Fruit fly (Drosophila melanogaster) whole organism, embryonic: ENCODE data around the gene CG1632.

Experiments
- ATbp ChIP-seq: fragments of 200-800 bp; sonication (Bioruptor generic); optimal IDR thresholded peaks from 2 replicates; lab custom pipeline; 2017; ENCODE audit warnings: missing biosample characterization, mild to moderate bottlenecking, missing genetic modification characterization, missing genetic modification reagents
- C15 ChIP-seq: fragments of 200-800 bp; sonication (Bioruptor generic); IDR thresholded peaks from 3 replicates; pipeline ENCODE4 v1.3.6; 2022; ENCODE audit warnings: missing biosample characterization, missing genetic modification characterization
- CG10147 ChIP-seq: fragments of 200-800 bp; sonication (Bioruptor generic); optimal IDR thresholded peaks from 2 replicates; lab custom pipeline; 2019; ENCODE audit warnings: missing biosample characterization, mild to moderate bottlenecking, missing genetic modification characterization, moderate library complexity
- CG10274 ChIP-seq: fragments of 200-800 bp; sonication (Bioruptor generic); optimal IDR thresholded peaks from 3 replicates; lab custom pipeline; 2017; ENCODE audit warnings: missing biosample characterization, mild to moderate bottlenecking, missing genetic modification characterization
- CG10321 ChIP-seq: fragments of 200-800 bp; sonication (Bioruptor generic); IDR thresholded peaks from 2 replicates; pipeline ENCODE4 v1.3.6; 2022; ENCODE audit warnings: missing biosample characterization, missing genetic modification characterization
- CG10654 ChIP-seq: fragments of 200-800 bp; sonication (Bioruptor generic); optimal IDR thresholded peaks from 2 replicates; lab custom pipeline; 2016; ENCODE audit warnings: missing biosample characterization, missing genetic modification characterization
- CG12071 ChIP-seq: fragments of 200-800 bp; sonication (Bioruptor generic); optimal IDR thresholded peaks from 3 replicates; lab custom pipeline; 2018; ENCODE audit warnings: missing biosample characterization, mild to moderate bottlenecking, missing genetic modification characterization
- CG15601 ChIP-seq: fragments of 200-800 bp; sonication (Bioruptor generic); optimal IDR thresholded peaks from 3 replicates; lab custom pipeline; 2019; ENCODE audit warnings: missing biosample characterization, mild to moderate bottlenecking, missing genetic modification characterization, moderate library complexity
- CG16813 ChIP-seq: fragments of 200-800 bp; sonication (Bioruptor generic); IDR thresholded peaks from 3 replicates; pipeline ENCODE4 v1.3.6; 2022; ENCODE audit warnings: missing biosample characterization, missing genetic modification characterization; ENCODE audit not compliant: partially characterized antibody
- CG16863 ChIP-seq: fragments of 200-800 bp; sonication (Bioruptor generic); optimal IDR thresholded peaks from 3 replicates; lab custom pipeline; 2016; ENCODE audit warnings: missing biosample characterization, missing genetic modification characterization
- CG1832 ChIP-seq: fragments of 200-800 bp; sonication (Bioruptor generic); optimal IDR thresholded peaks from 2 replicates; lab custom pipeline; 2017; ENCODE audit warnings: missing biosample characterization, mild to moderate bottlenecking, missing genetic modification characterization, inconsistent platforms
- CG3065 ChIP-seq: fragments of 200-800 bp; sonication (Bioruptor generic); optimal IDR thresholded peaks from 2 replicates; lab custom pipeline; 2016; ENCODE audit warnings: missing biosample characterization, missing genetic modification characterization
- CG3847 ChIP-seq: fragments of 200-800 bp; sonication (Bioruptor generic); IDR thresholded peaks from 2 replicates; pipeline ENCODE4 v1.3.6; 2022; ENCODE audit warnings: missing biosample characterization, missing genetic modification characterization
- CG4617 ChIP-seq: fragments of 200-800 bp; sonication (Bioruptor generic); optimal IDR thresholded peaks from 3 replicates; lab custom pipeline; 2016; ENCODE audit warnings: missing biosample characterization, missing genetic modification characterization, borderline replicate concordance
- CG4707 ChIP-seq: fragments of 200-800 bp; sonication (Bioruptor generic); optimal IDR thresholded peaks from 2 replicates; lab custom pipeline; 2018; ENCODE audit warnings: missing biosample characterization, mild to moderate bottlenecking, missing genetic modification characterization, moderate library complexity
- CG6272 ChIP-seq: fragments of 200-800 bp; sonication (Bioruptor generic); IDR thresholded peaks from 2 replicates; pipeline ENCODE4 v1.3.6; 2022; ENCODE audit warnings: missing biosample characterization, missing genetic modification characterization
- CG8281 ChIP-seq: fragments of 200-800 bp; sonication (Bioruptor generic); optimal IDR thresholded peaks from 2 replicates; lab custom pipeline; 2018; ENCODE audit warnings: missing biosample characterization, mild to moderate bottlenecking, missing genetic modification characterization, moderate library complexity
- CG8478 ChIP-seq: fragments of >200 bp; optimal IDR thresholded peaks from 2 replicates; lab custom pipeline; 2018
- CG8944 ChIP-seq: fragments of 200-800 bp; sonication (Bioruptor generic); optimal IDR thresholded peaks from 3 replicates; lab custom pipeline; 2016; ENCODE audit warnings: missing biosample characterization, missing genetic modification characterization
- CoRest ChIP-seq: fragments of 200-800 bp; sonication (Bioruptor generic); optimal IDR thresholded peaks from 3 replicates; lab custom pipeline; 2018; ENCODE audit warnings: missing biosample characterization, mild to moderate bottlenecking, missing genetic modification characterization, moderate library complexity
- CrebB ChIP-seq: fragments of 200-800 bp; sonication (Bioruptor generic); optimal IDR thresholded peaks from 3 replicates; lab custom pipeline; 2018; ENCODE audit warnings: missing biosample characterization, mild to moderate bottlenecking, missing genetic modification characterization
- Elba2 ChIP-seq: fragments of 200-800 bp; sonication (Bioruptor generic); optimal IDR thresholded peaks from 3 replicates; lab custom pipeline; 2016; ENCODE audit warnings: missing biosample characterization, missing genetic modification characterization
- Gsc ChIP-seq: fragments of 200-800 bp; sonication (Bioruptor generic); IDR thresholded peaks from 2 replicates; pipeline ENCODE4 v1.3.6; 2022; ENCODE audit warnings: missing biosample characterization, missing genetic modification characterization
- HHEX ChIP-seq: fragments of 200-800 bp; sonication (Bioruptor generic); optimal IDR thresholded peaks from 3 replicates; lab custom pipeline; 2017; ENCODE audit warnings: missing biosample characterization, mild to moderate bottlenecking, missing genetic modification characterization, missing genetic modification reagents
- Lpt ChIP-seq: fragments of >200 bp; optimal IDR thresholded peaks from 2 replicates; lab custom pipeline; 2018; ENCODE audit warnings: missing biosample characterization, missing genetic modification characterization
- MTF-1 ChIP-seq: fragments of 200-800 bp; sonication (Bioruptor generic); optimal IDR thresholded peaks from 2 replicates; lab custom pipeline; 2018; ENCODE audit warnings: missing biosample characterization, mild to moderate bottlenecking, missing genetic modification characterization, borderline replicate concordance
- Mes4 ChIP-seq: fragments of 200-800 bp; sonication (Bioruptor generic); optimal IDR thresholded peaks from 2 replicates; lab custom pipeline; 2016; ENCODE audit warnings: missing biosample characterization, missing genetic modification characterization
- Mrtf ChIP-seq: fragments of 200-800 bp; sonication (Bioruptor generic); IDR thresholded peaks from 3 replicates; pipeline ENCODE4 v1.3.6; 2022; ENCODE audit warnings: missing biosample characterization, missing genetic modification characterization
- NK7.1 ChIP-seq: fragments of 200-800 bp; sonication (Bioruptor generic); optimal IDR thresholded peaks from 3 replicates; lab custom pipeline; 2016; ENCODE audit warnings: missing biosample characterization, missing genetic modification characterization
- Opbp ChIP-seq: fragments of 200-800 bp; sonication (Bioruptor generic); IDR thresholded peaks from 3 replicates; pipeline ENCODE4 v1.3.6; 2022; ENCODE audit warnings: missing biosample characterization, missing genetic modification characterization; ENCODE audit not compliant: partially characterized antibody
- Optix ChIP-seq: fragments of 200-800 bp; sonication (Bioruptor generic); IDR thresholded peaks from 3 replicates; pipeline ENCODE4 v1.3.6; 2022; ENCODE audit warnings: missing biosample characterization, missing genetic modification characterization
- ato ChIP-seq: fragments of 200-800 bp; sonication (Bioruptor generic); IDR thresholded peaks from 2 replicates; pipeline ENCODE4 v1.3.6; 2022; ENCODE audit warnings: missing biosample characterization, missing genetic modification characterization; ENCODE audit not compliant: partially characterized antibody
- da ChIP-seq: fragments of 200-800 bp; sonication (Bioruptor generic); optimal IDR thresholded peaks from 2 replicates; lab custom pipeline; 2016; ENCODE audit warnings: missing biosample characterization, missing genetic modification characterization
- ems ChIP-seq: fragments of 200-800 bp; sonication (Bioruptor generic); optimal IDR thresholded peaks from 3 replicates; lab custom pipeline; 2016; ENCODE audit warnings: missing biosample characterization, missing genetic modification characterization
- fd3F ChIP-seq: fragments of 200-800 bp; sonication (Bioruptor generic); optimal IDR thresholded peaks from 2 replicates; lab custom pipeline; 2018; ENCODE audit warnings: missing biosample characterization, mild to moderate bottlenecking, missing genetic modification characterization, moderate library complexity
- fru ChIP-seq: fragments of >200 bp; optimal IDR thresholded peaks from 2 replicates; lab custom pipeline; 2017
- h ChIP-seq: fragments of >200 bp; optimal IDR thresholded peaks from 2 replicates; lab custom pipeline; 2017
- insv ChIP-seq, 2 experiments: fragments of 200-800 bp; sonication (Bioruptor generic); optimal IDR thresholded peaks; 3 replicates each; lab custom pipeline; 2016 to 2018; ENCODE audit warnings: missing biosample characterization in 2 of 2, missing genetic modification characterization in 2 of 2
- jing ChIP-seq: fragments of 200-800 bp; sonication (Bioruptor generic); optimal IDR thresholded peaks from 2 replicates; lab custom pipeline; 2018; ENCODE audit warnings: missing biosample characterization, mild to moderate bottlenecking, missing genetic modification characterization
- lilli ChIP-seq: fragments of 200-800 bp; sonication (Bioruptor generic); optimal IDR thresholded peaks from 3 replicates; lab custom pipeline; 2016; ENCODE audit warnings: missing biosample characterization, missing genetic modification characterization
- nau ChIP-seq: fragments of 200-800 bp; sonication (Bioruptor generic); optimal IDR thresholded peaks from 3 replicates; lab custom pipeline; 2017; ENCODE audit warnings: missing biosample characterization, mild to moderate bottlenecking, missing genetic modification characterization, missing genetic modification reagents
- nom ChIP-seq: fragments of 200-800 bp; sonication (Bioruptor generic); optimal IDR thresholded peaks from 2 replicates; lab custom pipeline; 2017; ENCODE audit warnings: missing biosample characterization, missing genetic modification characterization, mild to moderate bottlenecking, moderate library complexity, missing genetic modification reagents
- ranshi ChIP-seq: fragments of 200-800 bp; sonication (Bioruptor generic); IDR thresholded peaks from 2 replicates; pipeline ENCODE4 v1.3.6; 2022; ENCODE audit warnings: missing biosample characterization, missing genetic modification characterization
- ro ChIP-seq: fragments of 200-800 bp; sonication (Bioruptor generic); IDR thresholded peaks from 2 replicates; pipeline ENCODE4 v1.3.6; 2022; ENCODE audit warnings: missing biosample characterization, missing genetic modification characterization
- sqz ChIP-seq: fragments of 200-800 bp; sonication (Bioruptor generic); optimal IDR thresholded peaks from 3 replicates; lab custom pipeline; 2018; ENCODE audit warnings: missing biosample characterization, mild to moderate bottlenecking, missing genetic modification characterization
- tin ChIP-seq: fragments of 200-800 bp; sonication (Bioruptor generic); optimal IDR thresholded peaks from 3 replicates; lab custom pipeline; 2016; ENCODE audit warnings: missing biosample characterization, missing genetic modification characterization
- trh ChIP-seq: fragments of 200-800 bp; sonication (Bioruptor generic); optimal IDR thresholded peaks from 2 replicates; lab custom pipeline; 2016; ENCODE audit warnings: missing biosample characterization, missing genetic modification characterization
- unpg ChIP-seq: fragments of 200-800 bp; sonication (Bioruptor generic); optimal IDR thresholded peaks from 3 replicates; lab custom pipeline; 2018; ENCODE audit warnings: missing biosample characterization, mild to moderate bottlenecking, missing genetic modification characterization, moderate library complexity

The CG1632 gene

DNA sequence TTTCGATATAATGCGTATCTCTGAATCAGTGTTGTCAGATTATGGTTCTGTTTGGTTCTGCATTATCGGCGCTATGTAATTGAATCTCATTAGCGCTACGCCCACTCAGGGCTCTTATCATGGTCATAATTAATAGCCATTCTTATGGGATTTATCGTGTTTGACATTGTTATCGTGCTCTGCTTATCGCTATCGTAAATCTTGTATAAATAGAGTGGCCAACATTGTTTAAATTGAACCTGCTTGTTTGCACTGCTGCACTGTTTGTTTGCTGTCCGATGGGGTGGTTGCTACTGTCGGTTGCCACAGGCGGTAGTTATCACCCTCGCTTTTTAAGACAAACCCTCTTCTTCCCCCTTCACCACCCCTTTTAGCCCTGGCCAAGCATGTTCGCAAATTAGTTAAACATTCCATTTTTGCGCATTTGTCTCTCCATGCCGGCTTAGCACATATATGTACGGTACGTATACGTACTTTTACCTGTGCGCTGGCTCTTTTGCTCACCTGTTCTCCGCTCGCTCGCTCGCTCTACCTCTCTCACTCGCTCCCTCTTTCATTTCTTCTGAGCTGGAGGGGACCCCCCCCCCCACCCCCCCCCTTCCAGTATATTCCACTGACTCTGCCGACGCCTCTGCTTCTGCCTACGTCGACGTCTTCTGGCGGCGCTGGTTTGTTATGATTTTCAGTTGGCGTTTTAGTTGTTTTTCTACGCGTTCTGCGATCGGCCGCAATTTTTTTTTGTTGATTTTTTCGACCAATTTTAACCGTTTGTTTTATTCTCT, 22.4 kb upstream of the CG1632 start (continued):
- TF ChIP-seq CG3065 (GFP tag; lab: Kevin White, UChicago): peak; percentile 1
- TF ChIP-seq CG10274: peak; percentile 0
- no peak for TF ChIP-seq CG10321 (GFP tag; lab: Robert Waterston, UW)
- TF ChIP-seq MTF-1 (GFP tag; lab: Kevin White, UChicago): peak; percentile 79
- no peak for TF ChIP-seq Optix (GFP tag; lab: Robert Waterston, UW)
- no peak for TF ChIP-seq Lpt (GFP tag; lab: Kevin White, UChicago)
- peak; percentile 18 for TF ChIP-seq CG8281 (tag; lab: Kevin White, UChicago)
- peak; percentile 71 for TF ChIP-seq CG1832 (GFP tag; lab: Kevin White, UChicago)
- TF ChIP-seq tin (GFP tag; lab: Kevin White, UChicago): no peak
- no peak for TF ChIP-seq Gsc (GFP tag; lab: Robert Waterston, UW)
- TF ChIP-seq CG10147: no peak
- TF ChIP-seq nau (GFP tag; lab: Kevin White, UChicago): peak; percentile 71

dm6 chrX:8231241-8232028, 21.0 kb upstream of the CG1632 start:
- no peak for TF ChIP-seq unpg (GFP tag; lab: Kevin White, UChicago)
- no peak for TF ChIP-seq da (GFP tag; lab: Kevin White, UChicago)
- TF ChIP-seq sqz (GFP tag; lab: Kevin White, UChicago): peak; percentile 20
- TF ChIP-seq fd3F (GFP tag; lab: Kevin White, UChicago): no peak
- TF ChIP-seq NK7.1 (GFP tag; lab: Kevin White, UChicago): no peak
- no peak for TF ChIP-seq CG8944 (GFP tag; lab: Kevin White, UChicago)
- no peak for TF ChIP-seq ems (GFP tag; lab: Kevin White, UChicago)
- 0 out of 3 replicates have a peak, but pooled peaks have one; percentile 21 for TF ChIP-seq CG16813 (GFP tag; lab: Robert Waterston, UW)
- TF ChIP-seq CG16863: no peak
- no peak for TF ChIP-seq CG8478 (lab: Kevin White, UChicago)
- TF ChIP-seq CG10147: no peak
- TF ChIP-seq Opbp (GFP tag; lab: Robert Waterston, UW): no peak
- no peak for TF ChIP-seq C15 (GFP tag; lab: Robert Waterston, UW)
- TF ChIP-seq CG6272: no peak
- peak; percentile 56 for TF ChIP-seq nom (GFP tag; lab: Kevin White, UChicago)
- no peak for TF ChIP-seq CG4617
- TF ChIP-seq CrebB (tag; lab: Kevin White, UChicago): no peak
- TF ChIP-seq CG12071 (GFP tag; lab: Kevin White, UChicago): no peak
- no peak for TF ChIP-seq ro (GFP tag; lab: Robert Waterston, UW)
- no peak for TF ChIP-seq trh (GFP tag; lab: Kevin White, UChicago)
- TF ChIP-seq ranshi (GFP tag; lab: Robert Waterston, UW): no peak
- TF ChIP-seq HHEX: no peak
- TF ChIP-seq CoRest (tag; lab: Kevin White, UChicago): no peak
- TF ChIP-seq ATbp (GFP tag; lab: Kevin White, UChicago): peak; percentile 12
- TF ChIP-seq Mes4 (GFP tag; lab: Kevin White, UChicago): no peak
- TF ChIP-seq CG3847 (GFP tag; lab: Robert Waterston, UW): no peak
- no peak for TF ChIP-seq lilli (GFP tag; lab: Kevin White, UChicago)
- no peak for TF ChIP-seq insv (GFP tag; optimal IDR thresholded peaks at IDR 0.05; lab: Kevin White, UChicago)
- TF ChIP-seq h (lab: Kevin White, UChicago): no peak
- no peak for TF ChIP-seq fru (lab: Kevin White, UChicago)
- TF ChIP-seq CG10654 (GFP tag; lab: Kevin White, UChicago): no peak
- TF ChIP-seq CG15601 (tag; lab: Kevin White, UChicago): no peak
- no peak for TF ChIP-seq ato (GFP tag; lab: Robert Waterston, UW)
- peak; percentile 14 for TF ChIP-seq Elba2 (GFP tag; lab: Kevin White, UChicago)
- TF ChIP-seq jing (GFP tag; lab: Kevin White, UChicago): no peak
- TF ChIP-seq CG4707 (GFP tag; lab: Kevin White, UChicago): no peak
- TF ChIP-seq Mrtf (GFP tag; lab: Robert Waterston, UW): no peak
